Worm (Caenorhabditis elegans): ENCODE measurements around the gene Y57G7A.5.

The Y57G7A.5 gene

DNA sequence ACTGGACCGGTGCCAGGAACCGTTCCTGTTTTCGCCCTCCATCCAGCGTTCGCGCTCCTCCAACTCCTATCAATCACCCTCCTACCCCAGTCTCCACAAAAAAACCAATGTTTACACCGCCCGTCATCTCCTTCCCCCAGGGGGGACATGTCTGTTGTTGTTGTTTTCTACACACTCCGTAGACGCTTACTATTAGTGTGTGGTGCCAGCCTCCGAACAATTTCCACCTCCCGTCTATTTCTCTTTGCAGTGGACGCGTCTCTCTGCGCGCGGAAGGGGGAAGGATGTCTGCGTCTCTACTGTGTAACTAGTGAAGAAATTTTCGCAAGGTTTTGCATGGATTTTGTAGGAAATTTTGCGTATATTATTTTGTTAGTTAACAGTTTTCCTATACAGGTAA, 32.9 kb downstream of the Y57G7A.5 start (continued):
- TF ChIP-seq C08G9.2 (tag; optimal IDR thresholded peaks at IDR 0.05) = peak; percentile 16
- no peak for TF ChIP-seq C38D4.7 (GFP tag; optimal IDR thresholded peaks at IDR 0.05)
- peak; percentile 51 for TF ChIP-seq ceh-31 (tag; optimal IDR thresholded peaks at IDR 0.05)
- TF ChIP-seq K09A11.1 (tag; optimal IDR thresholded peaks at IDR 0.05; ENCODE audit: insufficient read depth) = no peak

DNA sequence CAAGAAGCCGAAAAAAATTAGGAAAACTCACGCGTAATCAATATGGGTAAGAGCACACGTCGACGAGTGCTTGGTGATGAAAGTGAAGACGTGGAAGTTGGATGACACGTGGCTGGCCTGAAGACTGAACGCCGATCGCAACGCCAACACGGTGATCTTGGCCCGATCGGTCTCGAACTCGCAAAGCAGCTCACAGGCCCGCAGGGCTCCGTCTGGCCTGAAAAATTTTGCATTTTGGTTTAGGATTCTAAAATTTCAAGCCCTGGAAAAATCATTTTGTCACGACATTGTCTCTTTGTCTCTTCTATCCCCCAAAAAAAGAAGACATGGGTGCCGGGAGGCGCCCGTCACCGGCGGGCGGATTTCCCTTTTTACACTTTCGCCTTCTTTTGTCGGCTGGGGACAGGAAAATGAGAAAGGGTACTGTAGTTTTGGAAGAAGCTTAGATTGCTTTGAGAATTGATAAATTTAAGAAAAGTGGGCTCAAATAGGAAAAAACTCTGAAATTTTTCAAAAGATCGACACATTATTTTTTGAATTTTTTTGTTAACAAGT, 34.1 kb downstream of the Y57G7A.5 start:
- no peak for TF ChIP-seq ceh-14 (tag; optimal IDR thresholded peaks at IDR 0.05)

DNA sequence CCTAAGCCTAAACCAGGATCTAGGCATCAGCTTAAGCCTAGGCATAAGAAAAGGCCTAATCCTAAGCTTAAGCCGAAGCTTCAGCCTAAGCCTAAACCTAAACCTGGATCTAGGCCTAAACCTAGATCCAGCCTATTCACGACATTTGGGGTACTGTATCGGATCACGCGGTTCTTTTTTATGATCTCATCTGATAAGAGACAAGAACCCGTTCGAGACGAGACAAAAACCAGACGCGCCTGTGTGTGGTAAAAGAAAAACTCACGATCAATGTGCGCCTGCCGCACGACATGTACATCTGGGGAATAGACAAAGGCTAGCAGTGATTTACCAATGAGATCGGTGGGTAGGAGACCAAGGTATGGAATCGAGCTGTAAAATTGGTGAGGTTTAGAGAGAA, 34.9 kb downstream of the Y57G7A.5 start:
- TF ChIP-seq hlh-6 (tag; optimal IDR thresholded peaks at IDR 0.05) = no peak
- no peak for TF ChIP-seq F13H6.1 (tag; optimal IDR thresholded peaks at IDR 0.05)
- no peak for TF ChIP-seq ceh-34 (tag; optimal IDR thresholded peaks at IDR 0.05)
- no peak for TF ChIP-seq fkh-10 (GFP tag; optimal IDR thresholded peaks at IDR 0.05)
- TF ChIP-seq pha-2 (tag; optimal IDR thresholded peaks at IDR 0.05) = no peak
- TF ChIP-seq elt-4 (tag; optimal IDR thresholded peaks at IDR 0.05) = no peak

DNA sequence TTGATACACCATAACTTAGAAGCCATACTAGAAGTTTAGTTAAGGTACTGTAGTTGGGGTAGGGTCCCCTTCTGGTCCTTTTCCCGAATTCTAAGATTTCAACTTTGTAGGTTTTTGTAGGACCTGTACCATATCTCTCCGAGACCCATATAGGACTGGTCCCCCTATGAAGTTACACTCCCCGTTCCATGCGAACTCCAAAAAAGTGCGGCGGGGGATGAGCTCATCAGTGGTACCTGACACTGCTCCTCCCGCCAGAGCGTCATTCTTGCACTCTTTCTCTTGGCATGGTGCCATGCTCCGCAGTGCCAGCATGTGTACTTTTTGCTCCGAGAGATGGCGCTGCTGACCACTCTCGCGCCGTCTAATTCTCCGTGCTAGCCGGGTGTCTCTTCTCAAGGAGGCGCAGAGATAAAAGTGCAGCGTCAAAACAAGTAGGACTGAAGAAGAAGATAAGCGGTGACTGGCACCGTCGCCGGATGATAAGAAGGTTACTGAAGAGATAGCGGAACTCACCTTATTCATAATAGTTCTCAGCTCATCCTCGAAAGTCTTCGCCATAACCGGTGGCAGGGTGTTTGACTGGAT, 35.8 kb downstream of the Y57G7A.5 start:
- TF ChIP-seq ceh-30 (tag; optimal IDR thresholded peaks at IDR 0.05) (no peak), ttx-3 (tag; optimal IDR thresholded peaks at IDR 0.05) (no peak), hlh-30 (tag; optimal IDR thresholded peaks at IDR 0.05; ENCODE audit: insufficient read depth) (no peak), K02D7.2 (tag; optimal IDR thresholded peaks at IDR 0.05) (no peak), pha-4 (tag; optimal IDR thresholded peaks at IDR 0.05) (no peak), ceh-9 (tag; optimal IDR thresholded peaks at IDR 0.05) (no peak), ceh-24 (tag; optimal IDR thresholded peaks at IDR 0.05) (no peak), tbx-2 (tag; optimal IDR thresholded peaks at IDR 0.05) (peak; percentile 18), pax-1 (tag; optimal IDR thresholded peaks at IDR 0.05) (no peak), ceh-45 (GFP tag; IDR thresholded peaks at IDR 0.05) (no peak), hlh-13 (GFP tag; optimal IDR thresholded peaks at IDR 0.05) (no peak), elt-2 (tag; optimal IDR thresholded peaks at IDR 0.05) (peak; percentile 59), ets-4 (tag; optimal IDR thresholded peaks at IDR 0.05) (no peak), ahr-1 (tag; optimal IDR thresholded peaks at IDR 0.05) (no peak), pqm-1 (tag; optimal IDR thresholded peaks at IDR 0.05) (no peak), F13H6.1 (tag; optimal IDR thresholded peaks at IDR 0.05) (peak; percentile 58), pros-1 (tag; optimal IDR thresholded peaks at IDR 0.05) (no peak), pag-3 (tag; optimal IDR thresholded peaks at IDR 0.05; ENCODE audit: borderline replicate concordance) (no peak), elt-4 (tag; optimal IDR thresholded peaks at IDR 0.05) (no peak)

DNA sequence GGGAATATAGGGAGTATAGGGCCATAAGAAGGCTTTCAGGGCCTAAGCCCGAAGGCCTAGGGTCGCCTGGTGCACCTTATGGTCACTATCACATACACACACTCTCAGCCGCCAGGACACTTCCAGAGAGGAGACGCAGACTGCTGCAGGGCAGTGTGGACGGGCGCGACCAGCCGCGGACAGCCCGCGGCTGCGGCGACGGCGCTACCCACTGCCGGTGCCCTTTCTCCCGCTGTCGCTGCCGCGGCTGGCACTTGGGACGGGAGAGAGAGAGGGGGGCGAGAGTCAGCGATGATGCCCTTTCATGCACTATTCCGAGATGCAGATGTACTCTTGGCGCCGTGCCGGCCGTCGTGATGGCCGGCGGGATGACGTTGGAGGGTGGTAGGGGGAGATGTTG, 37.5 kb downstream of the Y57G7A.5 start:
- TF ChIP-seq ceh-34 (tag; optimal IDR thresholded peaks at IDR 0.05) (peak; percentile 47), F13H6.1 (tag; optimal IDR thresholded peaks at IDR 0.05) (peak; percentile 61), sdc-2 (tag; optimal IDR thresholded peaks at IDR 0.05) (peak; percentile 52), sox-4 (tag; optimal IDR thresholded peaks at IDR 0.05) (peak; percentile 50), ref-2 (tag; optimal IDR thresholded peaks at IDR 0.05) (peak; percentile 36), tbx-2 (tag; optimal IDR thresholded peaks at IDR 0.05) (peak; percentile 28), fkh-10 (GFP tag; optimal IDR thresholded peaks at IDR 0.05) (no peak), ceh-2 (tag; optimal IDR thresholded peaks at IDR 0.05) (no peak), ceh-14 (tag; optimal IDR thresholded peaks at IDR 0.05) (peak; percentile 45), elt-4 (tag; optimal IDR thresholded peaks at IDR 0.05) (peak; percentile 66), ceh-31 (tag; optimal IDR thresholded peaks at IDR 0.05) (peak; percentile 9), hlh-30 (tag; optimal IDR thresholded peaks at IDR 0.05; ENCODE audit: insufficient read depth) (no peak), mec-3 (tag; optimal IDR thresholded peaks at IDR 0.05; ENCODE audit: borderline replicate concordance) (peak; percentile 19), sox-2 (GFP tag; IDR thresholded peaks at IDR 0.05) (no peak), fkh-6 (tag; optimal IDR thresholded peaks at IDR 0.05) (peak; percentile 5), dve-1 (tag; optimal IDR thresholded peaks at IDR 0.05) (no peak), hlh-13 (GFP tag; optimal IDR thresholded peaks at IDR 0.05) (no peak), unc-55 (GFP tag; optimal IDR thresholded peaks at IDR 0.05) (no peak), rnt-1 (tag; optimal IDR thresholded peaks at IDR 0.05) (peak; percentile 64), pha-2 (tag; optimal IDR thresholded peaks at IDR 0.05) (peak; percentile 4), hlh-6 (tag; optimal IDR thresholded peaks at IDR 0.05) (peak; percentile 67), ets-4 (tag; optimal IDR thresholded peaks at IDR 0.05) (peak; percentile 30)

All from whole organism, late embryonic.